Worm (Caenorhabditis elegans): Measurements from ENCODE around the gene ZK697.8.

Gene ZK697.8

DNA sequence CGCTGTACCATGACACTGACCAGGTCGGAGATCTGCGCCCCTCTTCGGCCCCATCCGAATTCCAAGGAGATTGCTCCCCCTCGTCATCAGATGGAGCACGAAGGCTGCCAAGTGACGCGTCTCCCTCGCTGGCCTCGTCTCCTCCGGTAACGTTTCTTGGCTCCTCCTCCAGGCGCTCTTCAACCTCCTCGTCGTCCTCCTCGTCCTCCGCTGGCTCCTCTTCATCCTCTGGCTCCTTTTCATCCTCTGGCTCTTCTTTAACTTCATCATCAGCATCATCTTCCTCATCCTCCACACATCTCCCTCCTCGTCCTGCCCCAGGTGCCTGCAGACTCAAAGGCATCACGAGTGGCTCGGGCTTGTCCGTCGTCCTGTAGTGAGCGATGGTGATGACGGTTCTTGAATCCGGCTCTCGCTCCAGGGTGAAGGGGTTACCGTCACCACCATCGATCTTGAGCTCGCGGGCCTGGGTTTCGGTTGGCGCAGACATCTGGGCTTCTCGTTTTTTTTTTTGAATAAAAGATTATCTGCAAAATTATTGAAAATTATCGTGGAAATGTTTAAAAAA is 49.6 kb downstream of the ZK697.8 start (continued):
- no peak for TF ChIP-seq efl-1 (GFP tag; optimal IDR thresholded peaks at IDR 0.05)
- TF ChIP-seq F39B2.1 (GFP tag; IDR thresholded peaks at IDR 0.05), result no peak
- no peak for TF ChIP-seq ccch-3 (GFP tag; optimal IDR thresholded peaks at IDR 0.05)
- no peak for TF ChIP-seq tlf-1 (GFP tag; optimal IDR thresholded peaks at IDR 0.05)
- no peak for TF ChIP-seq sptf-2 (GFP tag; optimal IDR thresholded peaks at IDR 0.05)
- 0 out of 2 replicates have a peak, but pooled peaks have one; percentile 25 for TF ChIP-seq attf-6 (GFP tag; IDR thresholded peaks at IDR 0.05)
- no peak for TF ChIP-seq aptf-2 (GFP tag; conservative IDR thresholded peaks at IDR 0.05)
- peak; percentile 89 for TF ChIP-seq zfh-2 (GFP tag; conservative IDR thresholded peaks at IDR 0.05)
